Worm (Caenorhabditis elegans) whole organism, late embryonic: ENCODE measurements around the gene asp-5.
A peak's percentile ranks its signal among the peaks of the same experiment; 100 is the strongest.

ENCODE experiments used
- C38D4.7 ChIP-seq: fragments of 200-800 bp; sonication (Bioruptor generic); optimal IDR thresholded peaks from 2 replicates; lab custom pipeline; 2018; ENCODE audit warnings: mild to moderate bottlenecking, missing genetic modification characterization, moderate library complexity, missing compliant biosample characterization
- F13H6.1 ChIP-seq: sonication (generic microtip); optimal IDR thresholded peaks from 2 replicates; lab custom pipeline; 2016; ENCODE audit warnings: missing genetic modification characterization, missing compliant biosample characterization
- K09A11.1 ChIP-seq: sonication (generic microtip); optimal IDR thresholded peaks from 2 replicates; lab custom pipeline; 2017; ENCODE audit warnings: antibody characterized with exemption, mild to moderate bottlenecking, missing genetic modification characterization, missing compliant biosample characterization; ENCODE audit not compliant: insufficient read depth
- T23F11.4 ChIP-seq: fragments of 200-800 bp; sonication (Bioruptor generic); optimal IDR thresholded peaks from 2 replicates; lab custom pipeline; 2018; ENCODE audit warnings: mild to moderate bottlenecking, missing genetic modification characterization, missing compliant biosample characterization
- Y22D7AL.16 ChIP-seq: sonication (generic microtip); optimal IDR thresholded peaks from 2 replicates; lab custom pipeline; 2016; ENCODE audit warnings: missing genetic modification characterization, missing compliant biosample characterization
- ahr-1 ChIP-seq: sonication (generic microtip); optimal IDR thresholded peaks from 2 replicates; lab custom pipeline; 2016; ENCODE audit warnings: missing genetic modification characterization, missing compliant biosample characterization
- ama-1 ChIP-seq: fragments of 150-350 bp; optimal IDR thresholded peaks from 2 replicates; lab custom pipeline; 2014
- ceh-14 ChIP-seq: sonication (generic microtip); optimal IDR thresholded peaks from 2 replicates; lab custom pipeline; 2016; ENCODE audit warnings: missing genotype, missing genetic modification characterization, missing compliant biosample characterization
- ceh-18 ChIP-seq: sonication (generic microtip); optimal IDR thresholded peaks from 2 replicates; lab custom pipeline; 2016; ENCODE audit warnings: missing genetic modification characterization, missing compliant biosample characterization
- ceh-2 ChIP-seq: sonication (generic microtip); optimal IDR thresholded peaks from 2 replicates; lab custom pipeline; 2016; ENCODE audit warnings: missing genotype, missing genetic modification characterization, missing compliant biosample characterization
- ceh-24 ChIP-seq: sonication (generic microtip); optimal IDR thresholded peaks from 2 replicates; lab custom pipeline; 2016; ENCODE audit warnings: mild to moderate bottlenecking, missing genetic modification characterization, missing compliant biosample characterization
- ceh-30 ChIP-seq: fragments of 150-350 bp; optimal IDR thresholded peaks from 2 replicates; lab custom pipeline; 2014; ENCODE audit warnings: missing biosample characterization, missing genetic modification characterization
- ceh-31 ChIP-seq: sonication (generic microtip); optimal IDR thresholded peaks from 2 replicates; lab custom pipeline; 2016; ENCODE audit warnings: missing genetic modification characterization, missing compliant biosample characterization
- ceh-34 ChIP-seq: sonication (generic microtip); optimal IDR thresholded peaks from 2 replicates; lab custom pipeline; 2016; ENCODE audit warnings: mild to moderate bottlenecking, missing genetic modification characterization, missing compliant biosample characterization
- ceh-6 ChIP-seq: fragments of 200-800 bp; sonication (Bioruptor generic); optimal IDR thresholded peaks from 2 replicates; lab custom pipeline; 2018; ENCODE audit warnings: mild to moderate bottlenecking, missing genetic modification characterization, missing compliant biosample characterization
- che-1 ChIP-seq: sonication (generic microtip); optimal IDR thresholded peaks from 2 replicates; lab custom pipeline; 2016; ENCODE audit warnings: mild to moderate bottlenecking, missing genetic modification characterization, missing compliant biosample characterization
- dve-1 ChIP-seq: sonication (generic microtip); optimal IDR thresholded peaks from 2 replicates; lab custom pipeline; 2017; ENCODE audit warnings: antibody characterized with exemption, mild to moderate bottlenecking, missing genetic modification characterization, missing compliant biosample characterization
- elt-2 ChIP-seq: sonication (generic microtip); optimal IDR thresholded peaks from 2 replicates; lab custom pipeline; 2016; ENCODE audit warnings: missing genetic modification reagents, missing genetic modification characterization, missing compliant biosample characterization
- eyg-1 ChIP-seq: sonication (generic microtip); optimal IDR thresholded peaks from 2 replicates; lab custom pipeline; 2016; ENCODE audit warnings: missing genotype, missing genetic modification characterization, missing compliant biosample characterization
- fax-1 ChIP-seq: sonication (generic microtip); optimal IDR thresholded peaks from 2 replicates; lab custom pipeline; 2016; ENCODE audit warnings: missing genotype, missing genetic modification characterization, missing compliant biosample characterization
- fkh-10 ChIP-seq: fragments of 150-350 bp; optimal IDR thresholded peaks from 2 replicates; lab custom pipeline; 2014; ENCODE audit warnings: missing biosample characterization, missing genetic modification reagents, missing genetic modification characterization
- fkh-6 ChIP-seq: sonication (generic microtip); optimal IDR thresholded peaks from 2 replicates; lab custom pipeline; 2016; ENCODE audit warnings: missing genetic modification characterization, missing compliant biosample characterization
- hlh-15 ChIP-seq: sonication (generic microtip); optimal IDR thresholded peaks from 2 replicates; lab custom pipeline; 2016; ENCODE audit warnings: missing genetic modification characterization, missing compliant biosample characterization
- hlh-8 ChIP-seq: sonication (generic microtip); optimal IDR thresholded peaks from 2 replicates; lab custom pipeline; 2016; ENCODE audit warnings: missing genotype, missing genetic modification characterization, missing compliant biosample characterization
- lim-6 ChIP-seq: sonication (generic microtip); optimal IDR thresholded peaks from 2 replicates; lab custom pipeline; 2016; ENCODE audit warnings: missing genetic modification characterization, missing compliant biosample characterization
- lin-11 ChIP-seq: fragments of 200-800 bp; sonication (Bioruptor generic); optimal IDR thresholded peaks from 2 replicates; lab custom pipeline; 2018; ENCODE audit warnings: mild to moderate bottlenecking, missing genetic modification characterization, missing compliant biosample characterization
- madf-2 ChIP-seq: sonication (generic microtip); optimal IDR thresholded peaks from 2 replicates; lab custom pipeline; 2017; ENCODE audit warnings: missing genetic modification characterization, missing compliant biosample characterization
- mec-3 ChIP-seq: sonication (generic microtip); optimal IDR thresholded peaks from 2 replicates; lab custom pipeline; 2016; ENCODE audit warnings: borderline replicate concordance, missing genetic modification characterization, missing compliant biosample characterization
- nhr-11 ChIP-seq: fragments of 150-350 bp; optimal IDR thresholded peaks from 2 replicates; lab custom pipeline; 2014; ENCODE audit warnings: missing biosample characterization, missing genetic modification characterization
- pag-3 ChIP-seq: sonication (generic microtip); optimal IDR thresholded peaks from 2 replicates; lab custom pipeline; 2016; ENCODE audit warnings: missing compliant biosample characterization, missing genetic modification characterization, borderline replicate concordance
- pax-1 ChIP-seq: fragments of 150-350 bp; optimal IDR thresholded peaks from 2 replicates; lab custom pipeline; 2014; ENCODE audit warnings: missing biosample characterization, missing genetic modification characterization
- pqm-1 ChIP-seq: sonication (generic microtip); optimal IDR thresholded peaks from 2 replicates; lab custom pipeline; 2016; ENCODE audit warnings: missing genetic modification characterization, missing compliant biosample characterization
- ref-2 ChIP-seq: sonication (generic microtip); optimal IDR thresholded peaks from 2 replicates; lab custom pipeline; 2016; ENCODE audit warnings: missing genetic modification characterization, missing compliant biosample characterization
- rnt-1 ChIP-seq: sonication (generic microtip); optimal IDR thresholded peaks from 2 replicates; lab custom pipeline; 2016; ENCODE audit warnings: missing genetic modification characterization, missing compliant biosample characterization
- sdc-2 ChIP-seq: sonication (generic microtip); optimal IDR thresholded peaks from 2 replicates; lab custom pipeline; 2016; ENCODE audit warnings: missing genotype, missing genetic modification characterization, missing compliant biosample characterization
- sox-2 ChIP-seq: fragments of 200-800 bp; sonication (Bioruptor generic); IDR thresholded peaks from 2 replicates; pipeline ENCODE4 v1.3.6; 2022; ENCODE audit warnings: missing genetic modification reagents, missing genetic modification characterization, missing compliant biosample characterization
- tbx-2 ChIP-seq: sonication (generic microtip); optimal IDR thresholded peaks from 2 replicates; lab custom pipeline; 2016; ENCODE audit warnings: missing genetic modification characterization, missing compliant biosample characterization
- tbx-7 ChIP-seq: sonication (generic microtip); optimal IDR thresholded peaks from 2 replicates; lab custom pipeline; 2016; ENCODE audit warnings: missing genotype, missing genetic modification characterization, missing compliant biosample characterization
- ttx-3 ChIP-seq: sonication (generic microtip); optimal IDR thresholded peaks from 2 replicates; lab custom pipeline; 2016; ENCODE audit warnings: missing genetic modification reagents, missing genetic modification characterization, missing compliant biosample characterization
- unc-3 ChIP-seq, 2 experiments: fragments of 200-800 bp in 1 of 2; sonication (Bioruptor generic) in 1 of 2; sonication (generic microtip) in 1 of 2; conservative IDR thresholded peaks in 1 of 2; optimal IDR thresholded peaks in 1 of 2; 2 replicates each; pipeline versions ENCODE4 v1.3.6 to Lab custom; 2016 to 2022; ENCODE audit warnings: missing compliant biosample characterization in 2 of 2, missing genetic modification characterization in 2 of 2, missing genetic modification reagents in 1 of 2
- unc-42 ChIP-seq: sonication (generic microtip); optimal IDR thresholded peaks from 2 replicates; lab custom pipeline; 2016; ENCODE audit warnings: missing genotype, missing genetic modification characterization, missing compliant biosample characterization
- unc-55 ChIP-seq: sonication (generic microtip); optimal IDR thresholded peaks from 2 replicates; lab custom pipeline; 2017; ENCODE audit warnings: missing biosample characterization, missing genetic modification reagents, missing genetic modification characterization
- unc-86 ChIP-seq: sonication (generic microtip); optimal IDR thresholded peaks from 2 replicates; lab custom pipeline; 2016; ENCODE audit warnings: missing genetic modification characterization, missing compliant biosample characterization
- ztf-16 ChIP-seq: sonication (generic microtip); optimal IDR thresholded peaks from 2 replicates; lab custom pipeline; 2017; ENCODE audit warnings: missing genetic modification characterization, missing compliant biosample characterization

Gene asp-5

ce11 chrV:8271995-8272394 lies at the start of gene asp-5:
TSS of gene asp-5 (plus strand) at chrV:8272385.
- TF ChIP-seq pqm-1 (tag; lab: Kevin White, UChicago) (no peak), fkh-6 (no peak), elt-2 (tag; lab: Kevin White, UChicago) (peak; percentile 34), unc-55 (GFP tag; lab: Kevin White, UChicago) (no peak)

DNA sequence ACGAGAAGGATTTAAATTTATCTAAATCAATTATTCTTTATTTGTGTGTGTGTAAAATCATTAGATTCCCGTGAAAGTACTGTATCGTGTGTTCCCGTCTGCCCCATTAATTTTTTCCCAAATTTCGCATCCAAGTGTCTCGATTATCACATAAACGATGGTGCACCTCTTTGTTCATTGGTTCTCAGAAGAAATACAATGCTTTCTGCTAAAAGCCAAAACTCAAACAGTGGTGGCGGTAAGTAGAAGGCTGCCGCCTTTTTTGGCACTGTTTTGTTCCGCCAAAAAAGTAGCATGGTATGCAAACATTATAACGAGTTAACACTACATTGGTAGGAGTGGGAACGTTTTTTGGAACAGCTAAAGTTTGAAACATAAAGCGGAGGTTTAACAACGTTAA lies 48.8 kb upstream of the asp-5 start:
- TF ChIP-seq lim-6 (no peak), rnt-1 (tag; lab: Kevin White, UChicago) (no peak), eyg-1 (tag; lab: Kevin White, UChicago) (no peak)

DNA sequence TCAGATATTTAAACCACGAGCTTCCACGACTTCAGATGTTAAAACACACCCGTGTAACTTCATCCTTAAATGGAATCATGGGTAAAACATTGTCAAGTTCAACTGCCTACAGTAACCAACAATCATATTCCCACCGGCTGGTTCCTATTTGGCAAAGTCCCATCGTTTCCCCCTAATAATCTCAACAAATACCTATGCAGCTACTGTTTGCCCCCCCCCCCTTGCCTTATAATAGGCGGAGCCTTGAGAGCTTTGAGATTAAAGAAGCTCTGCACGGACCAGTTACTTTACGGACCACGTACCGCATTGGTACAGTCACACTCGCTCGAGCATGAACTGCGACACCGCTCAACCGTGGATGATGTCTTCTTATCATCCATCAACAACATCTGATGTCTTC lies 47.6 kb upstream of the asp-5 start, which contains the start of gene pax-1:
Gene pax-1, plus strand, starts transcription at position 301 of the 400 bp plus-strand sequence.
- no peak for TF ChIP-seq rnt-1 (tag; lab: Kevin White, UChicago)
- no peak for TF ChIP-seq dve-1 (tag; lab: Kevin White, UChicago)
- no peak for TF ChIP-seq ahr-1 (tag; lab: Kevin White, UChicago)
- TF ChIP-seq sdc-2 (tag; lab: Kevin White, UChicago) = no peak
- no peak for TF ChIP-seq mec-3
- TF ChIP-seq fax-1 (tag; lab: Kevin White, UChicago) = no peak
- no peak for TF ChIP-seq pag-3
- no peak for TF ChIP-seq elt-2 (tag; lab: Kevin White, UChicago)
- no peak for TF ChIP-seq hlh-15 (tag; lab: Kevin White, UChicago)
- TF ChIP-seq T23F11.4 (GFP tag; lab: Kevin White, UChicago) = no peak
- TF ChIP-seq unc-3 (GFP tag; conservative IDR thresholded peaks at IDR 0.05; lab: Robert Waterston, UW) = no peak
- TF ChIP-seq unc-3 (tag; optimal IDR thresholded peaks at IDR 0.05; lab: Kevin White, UChicago) = no peak
- no peak for TF ChIP-seq unc-55 (GFP tag; lab: Kevin White, UChicago)
- TF ChIP-seq fkh-6 = no peak
- no peak for TF ChIP-seq nhr-11 (tag; lab: Kevin White, UChicago)
- no peak for TF ChIP-seq K09A11.1 (tag; lab: Kevin White, UChicago)
- TF ChIP-seq F13H6.1 (tag; lab: Kevin White, UChicago) = no peak
- TF ChIP-seq che-1 (tag; lab: Kevin White, UChicago) = no peak
- TF ChIP-seq C38D4.7 (GFP tag; lab: Kevin White, UChicago) = no peak
- no peak for TF ChIP-seq fkh-10 (GFP tag; lab: Kevin White, UChicago)
- TF ChIP-seq ceh-34 (tag; lab: Kevin White, UChicago) = no peak

ce11 chrV:8226812-8227211 lies 45.4 kb upstream of the asp-5 start, which contains the start of gene K07C11.10:
TSS of gene K07C11.10 (minus strand) at chrV:8226912.
- no peak for TF ChIP-seq ceh-6 (GFP tag; lab: Kevin White, UChicago)
- no peak for TF ChIP-seq sox-2 (GFP tag; lab: Robert Waterston, UW)
- TF ChIP-seq fkh-10 (GFP tag; lab: Kevin White, UChicago) = no peak
- TF ChIP-seq Y22D7AL.16 = no peak
- TF ChIP-seq unc-42 (tag; lab: Kevin White, UChicago) = no peak
- no peak for TF ChIP-seq ceh-2 (tag; lab: Kevin White, UChicago)
- no peak for TF ChIP-seq fax-1 (tag; lab: Kevin White, UChicago)

DNA sequence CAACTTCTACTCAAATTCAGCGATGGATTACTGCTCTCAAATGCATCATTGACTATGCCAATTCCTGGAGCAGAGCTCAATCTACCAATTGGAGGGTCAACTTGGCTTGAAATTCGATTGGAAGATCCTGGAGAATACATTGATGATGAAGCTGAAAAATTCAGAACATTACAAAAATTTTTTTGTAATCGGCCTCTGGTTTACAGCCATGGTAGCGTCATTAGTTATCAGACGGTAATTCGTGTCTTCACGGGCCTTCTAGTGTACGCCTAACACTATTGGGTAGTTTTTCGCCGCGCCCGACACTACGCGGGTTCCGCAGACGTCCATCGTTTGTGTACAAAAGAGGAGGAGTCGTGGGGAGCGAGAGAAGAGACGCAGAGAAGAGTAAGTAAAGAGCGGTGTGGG lies 43.5 kb upstream of the asp-5 start:
- TF ChIP-seq ztf-16 (tag; lab: Kevin White, UChicago) (no peak), hlh-15 (tag; lab: Kevin White, UChicago) (no peak), ttx-3 (tag; lab: Kevin White, UChicago) (no peak), unc-42 (tag; lab: Kevin White, UChicago) (no peak), ref-2 (peak; percentile 17), ceh-14 (no peak), fax-1 (tag; lab: Kevin White, UChicago) (no peak), unc-3 (GFP tag; conservative IDR thresholded peaks at IDR 0.05; lab: Robert Waterston, UW) (no peak), unc-3 (tag; optimal IDR thresholded peaks at IDR 0.05; lab: Kevin White, UChicago) (no peak), tbx-2 (tag; lab: Kevin White, UChicago) (peak; percentile 17), madf-2 (tag; lab: Kevin White, UChicago) (no peak), pax-1 (tag; lab: Kevin White, UChicago) (no peak), hlh-8 (tag; lab: Kevin White, UChicago) (no peak), ceh-30 (tag; lab: Kevin White, UChicago) (peak; percentile 12), Y22D7AL.16 (no peak), ceh-18 (tag; lab: Kevin White, UChicago) (peak; percentile 10), ceh-24 (tag; lab: Kevin White, UChicago) (no peak), tbx-7 (tag; lab: Kevin White, UChicago) (no peak), lin-11 (no peak), ceh-34 (tag; lab: Kevin White, UChicago) (no peak), ceh-31 (tag; lab: Kevin White, UChicago) (peak; percentile 27), fkh-10 (GFP tag; lab: Kevin White, UChicago) (no peak), ama-1 (lab: Kevin White, UChicago) (peak; percentile 82), unc-86 (tag; lab: Kevin White, UChicago) (no peak), rnt-1 (tag; lab: Kevin White, UChicago) (peak; percentile 33)
